Worm (Caenorhabditis elegans) whole organism, young adult: ENCODE results near the gene C06A8.8.
A peak's percentile ranks its signal among the peaks of the same experiment; 100 is the strongest.

Experiments used
- B0336.3 ChIP-seq: fragments of 200-800 bp; sonication (Bioruptor generic); IDR thresholded peaks from 2 replicates; pipeline ENCODE4 v1.3.6; 2022; ENCODE audit warnings: missing genetic modification characterization, missing compliant biosample characterization
- D2030.7 ChIP-seq: fragments of 200-800 bp; sonication (Bioruptor generic); IDR thresholded peaks from 2 replicates; pipeline ENCODE4 v1.3.6; 2022; ENCODE audit warnings: missing genetic modification reagents, missing genetic modification characterization, missing compliant biosample characterization
- F33H1.4 ChIP-seq: fragments of 200-800 bp; sonication (Bioruptor generic); IDR thresholded peaks from 2 replicates; pipeline ENCODE4 v1.3.6; 2022; ENCODE audit warnings: missing genetic modification reagents, missing genetic modification characterization, missing compliant biosample characterization
- F49E8.2 ChIP-seq: sonication (generic microtip); optimal IDR thresholded peaks from 3 replicates; lab custom pipeline; 2017; ENCODE audit warnings: missing genetic modification characterization, mild to moderate bottlenecking, missing compliant biosample characterization, antibody characterized with exemption, moderate library complexity; ENCODE audit not compliant: insufficient read depth
- K12H6.12 ChIP-seq: fragments of 200-800 bp; sonication (Bioruptor generic); optimal IDR thresholded peaks from 2 replicates; lab custom pipeline; 2018; ENCODE audit warnings: mild to moderate bottlenecking, missing genetic modification characterization, missing compliant biosample characterization
- Y56A3A.18 ChIP-seq: fragments of 200-800 bp; sonication (Bioruptor generic); IDR thresholded peaks from 2 replicates; pipeline ENCODE4 v1.3.6; 2022; ENCODE audit warnings: missing genetic modification reagents, missing genetic modification characterization, missing compliant biosample characterization
- attf-5 ChIP-seq: fragments of 200-800 bp; sonication (Bioruptor generic); optimal IDR thresholded peaks from 2 replicates; lab custom pipeline; 2018; ENCODE audit warnings: mild to moderate bottlenecking, missing genetic modification characterization, missing compliant biosample characterization
- ceh-91 ChIP-seq: fragments of 200-800 bp; sonication (Bioruptor generic); IDR thresholded peaks from 2 replicates; pipeline ENCODE4 v1.3.6; 2022; ENCODE audit warnings: missing genetic modification reagents, missing genetic modification characterization, missing compliant biosample characterization
- die-1 ChIP-seq: sonication (generic microtip); optimal IDR thresholded peaks from 2 replicates; lab custom pipeline; 2016; ENCODE audit warnings: missing genotype, mild to moderate bottlenecking, missing genetic modification characterization, missing compliant biosample characterization
- dox-1 ChIP-seq: fragments of 200-800 bp; sonication (Bioruptor generic); IDR thresholded peaks from 2 replicates; pipeline ENCODE4 v1.3.6; 2022; ENCODE audit warnings: missing genetic modification reagents, missing genetic modification characterization, missing compliant biosample characterization
- dpl-1 ChIP-seq: fragments of 150-350 bp; optimal IDR thresholded peaks from 2 replicates; lab custom pipeline; 2014; ENCODE audit warnings: missing biosample characterization, missing genetic modification reagents, missing genetic modification characterization
- efl-1 ChIP-seq: fragments of 150-350 bp; optimal IDR thresholded peaks from 2 replicates; lab custom pipeline; 2014; ENCODE audit warnings: missing biosample characterization, missing genetic modification reagents, missing genetic modification characterization
- egrh-3 ChIP-seq: fragments of 200-800 bp; sonication (Bioruptor generic); IDR thresholded peaks from 2 replicates; pipeline ENCODE4 v1.3.6; 2022; ENCODE audit warnings: missing genetic modification reagents, missing genetic modification characterization, missing compliant biosample characterization
- fkh-3 ChIP-seq: sonication (generic microtip); optimal IDR thresholded peaks from 2 replicates; lab custom pipeline; 2016; ENCODE audit warnings: mild to moderate bottlenecking, missing genetic modification characterization, missing compliant biosample characterization
- hlh-12 ChIP-seq: sonication (generic microtip); optimal IDR thresholded peaks from 2 replicates; lab custom pipeline; 2016; ENCODE audit warnings: missing genetic modification characterization, missing compliant biosample characterization
- hmg-1.2 ChIP-seq: fragments of 200-800 bp; sonication (Bioruptor generic); IDR thresholded peaks from 2 replicates; pipeline ENCODE4 v1.3.6; 2022; ENCODE audit warnings: missing genetic modification reagents, missing genetic modification characterization, missing compliant biosample characterization
- hsf-1 ChIP-seq: fragments of 200-800 bp; sonication (Bioruptor generic); IDR thresholded peaks from 2 replicates; pipeline ENCODE4 v1.3.6; 2022; ENCODE audit warnings: missing genetic modification reagents, missing genetic modification characterization, missing compliant biosample characterization
- let-526 ChIP-seq: fragments of 200-800 bp; sonication (Bioruptor generic); IDR thresholded peaks from 2 replicates; pipeline ENCODE4 v1.3.6; 2022; ENCODE audit warnings: missing genetic modification reagents, missing genetic modification characterization, missing compliant biosample characterization
- lin-26 ChIP-seq: fragments of 200-800 bp; sonication (Bioruptor generic); IDR thresholded peaks from 2 replicates; pipeline ENCODE4 v1.3.6; 2022; ENCODE audit warnings: missing genetic modification reagents, missing genetic modification characterization, missing compliant biosample characterization
- lin-54 ChIP-seq: fragments of 200-800 bp; sonication (Bioruptor generic); optimal IDR thresholded peaks from 2 replicates; lab custom pipeline; 2018; ENCODE audit warnings: mild to moderate bottlenecking, missing genetic modification characterization, missing compliant biosample characterization
- lir-1 ChIP-seq: fragments of 200-800 bp; sonication (Bioruptor generic); conservative IDR thresholded peaks from 2 replicates; pipeline ENCODE4 v1.3.6; 2022; ENCODE audit warnings: missing genetic modification reagents, missing genetic modification characterization, missing compliant biosample characterization
- lsl-1 ChIP-seq: fragments of 200-800 bp; sonication (Bioruptor generic); optimal IDR thresholded peaks from 2 replicates; lab custom pipeline; 2018; ENCODE audit warnings: mild to moderate bottlenecking, missing genetic modification characterization, moderate library complexity, missing compliant biosample characterization
- madf-6 ChIP-seq: fragments of 200-800 bp; sonication (Bioruptor generic); IDR thresholded peaks from 2 replicates; pipeline ENCODE4 v1.3.6; 2022; ENCODE audit warnings: missing genetic modification reagents, missing genetic modification characterization, missing compliant biosample characterization
- madf-8 ChIP-seq: fragments of 200-800 bp; sonication (Bioruptor generic); conservative IDR thresholded peaks from 2 replicates; pipeline ENCODE4 v1.3.6; 2022; ENCODE audit warnings: missing genetic modification reagents, missing genetic modification characterization, missing compliant biosample characterization
- mxl-1 ChIP-seq: sonication (generic microtip); optimal IDR thresholded peaks from 2 replicates; lab custom pipeline; 2016; ENCODE audit warnings: missing genetic modification characterization, missing compliant biosample characterization
- nhr-80 ChIP-seq: sonication (generic microtip); optimal IDR thresholded peaks from 2 replicates; lab custom pipeline; 2016; ENCODE audit warnings: missing genetic modification characterization, missing compliant biosample characterization
- pha-4 ChIP-seq: fragments of 150-350 bp; sonication (generic microtip); optimal IDR thresholded peaks from 2 replicates; lab custom pipeline; 2014; ENCODE audit warnings: missing biosample characterization, missing genetic modification reagents, missing genetic modification characterization
- snpc-3.4 ChIP-seq: sonication (generic microtip); optimal IDR thresholded peaks from 2 replicates; lab custom pipeline; 2017; ENCODE audit warnings: missing genetic modification characterization, mild to moderate bottlenecking, missing compliant biosample characterization, antibody characterized with exemption, moderate library complexity, missing genotype, missing genetic modification reagents
- unc-62 ChIP-seq: fragments of 150-350 bp; optimal IDR thresholded peaks from 2 replicates; lab custom pipeline; 2014; ENCODE audit warnings: missing biosample characterization, missing genetic modification reagents, missing genetic modification characterization
- xnd-1 ChIP-seq: sonication (generic microtip); optimal IDR thresholded peaks from 2 replicates; lab custom pipeline; 2016; ENCODE audit warnings: missing genotype, missing genetic modification reagents, missing genetic modification characterization, missing compliant biosample characterization
- zim-3 ChIP-seq: sonication (generic microtip); optimal IDR thresholded peaks from 2 replicates; lab custom pipeline; 2017; ENCODE audit warnings: mild to moderate bottlenecking, missing genetic modification characterization, moderate library complexity, missing compliant biosample characterization
- ztf-25 ChIP-seq: fragments of 200-800 bp; sonication (Bioruptor generic); IDR thresholded peaks from 2 replicates; pipeline ENCODE4 v1.3.6; 2022; ENCODE audit warnings: missing genetic modification reagents, missing genetic modification characterization, missing compliant biosample characterization
- ztf-26 ChIP-seq: sonication (generic microtip); optimal IDR thresholded peaks from 2 replicates; lab custom pipeline; 2017; ENCODE audit warnings: missing genetic modification characterization, missing compliant biosample characterization
- ztf-6 ChIP-seq: fragments of 200-800 bp; sonication (Bioruptor generic); IDR thresholded peaks from 2 replicates; pipeline ENCODE4 v1.3.6; 2022; ENCODE audit warnings: missing genetic modification reagents, missing genetic modification characterization, missing compliant biosample characterization

The C06A8.8 gene

ce11 chrII:7771917-7772316 is at the start of gene C06A8.8:
TSS of gene C06A8.8 (minus strand) at chrII:7772017.
- TF ChIP-seq K12H6.12 = no peak
- TF ChIP-seq madf-6 (GFP tag; lab: Robert Waterston, UW) = no peak

DNA sequence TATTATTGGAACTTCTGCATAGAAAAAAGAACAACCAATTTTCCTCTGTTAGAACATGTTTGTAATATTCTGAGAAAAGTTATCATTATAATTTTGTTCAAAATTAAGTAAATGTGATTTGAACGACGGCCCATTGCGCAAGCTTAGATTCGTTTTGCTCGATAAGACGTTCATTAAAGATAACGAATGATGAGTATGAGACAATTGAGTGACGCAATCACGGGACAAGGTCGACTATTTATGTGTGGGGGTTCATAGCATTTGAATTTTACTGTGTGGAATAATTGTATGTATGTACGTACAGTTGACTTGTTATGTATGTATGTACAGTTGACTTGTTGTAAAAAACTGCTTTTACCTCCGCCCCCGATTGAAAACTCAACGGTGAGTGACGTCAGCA is 47.5 kb upstream of the C06A8.8 start:
- TF ChIP-seq dpl-1 (no peak), let-526 (GFP tag; lab: Robert Waterston, UW) (no peak), unc-62 (GFP tag; lab: Kevin White, UChicago) (no peak), zim-3 (tag; lab: Kevin White, UChicago) (no peak), ztf-6 (GFP tag; lab: Robert Waterston, UW) (no peak), lir-1 (GFP tag; lab: Robert Waterston, UW) (no peak), lin-54 (no peak), Y56A3A.18 (GFP tag; lab: Robert Waterston, UW) (no peak), egrh-3 (no peak), fkh-3 (tag; lab: Kevin White, UChicago) (no peak), hlh-12 (no peak)

ce11 chrII:7817580-7817979 is 45.8 kb upstream of the C06A8.8 start:
- no peak for TF ChIP-seq madf-8 (GFP tag; lab: Robert Waterston, UW)
- TF ChIP-seq mxl-1 (tag; lab: Kevin White, UChicago) = no peak
- no peak for TF ChIP-seq let-526 (GFP tag; lab: Robert Waterston, UW)
- TF ChIP-seq hsf-1 (GFP tag; lab: Robert Waterston, UW) = 0 out of 2 replicates have a peak, but pooled peaks have one; percentile 7
- TF ChIP-seq, all 124 proteins: peak for 1

ce11 chrII:7816163-7816776 is 44.5 kb upstream of the C06A8.8 start, which contains the start of gene cki-2:
TSS of gene cki-2 (plus strand) at chrII:7816499.
- TF ChIP-seq die-1 (tag; lab: Kevin White, UChicago) (no peak), dox-1 (GFP tag; lab: Robert Waterston, UW) (peak; percentile 50; the same call in 1 of the 2 replicates), pha-4 (tag; lab: Kevin White, UChicago) (no peak), madf-6 (GFP tag; lab: Robert Waterston, UW) (peak; percentile 90), madf-8 (GFP tag; lab: Robert Waterston, UW) (peak; percentile 69), attf-5 (GFP tag; lab: Kevin White, UChicago) (peak; percentile 1), F33H1.4 (peak; percentile 33), hmg-1.2 (peak; percentile 36; the same call in 1 of the 2 replicates), ztf-26 (tag; lab: Kevin White, UChicago) (no peak), nhr-80 (peak; percentile 75), B0336.3 (GFP tag; lab: Robert Waterston, UW) (0 out of 2 replicates have a peak, but pooled peaks have one; percentile 21), lin-54 (peak; percentile 32), dpl-1 (peak; percentile 57), snpc-3.4 (tag; lab: Kevin White, UChicago) (no peak), ceh-91 (GFP tag; lab: Robert Waterston, UW) (peak; percentile 42; the same call in 1 of the 2 replicates), D2030.7 (GFP tag; lab: Robert Waterston, UW) (peak; percentile 37; the same call in 1 of the 2 replicates), lsl-1 (GFP tag; lab: Kevin White, UChicago) (peak; percentile 48), F49E8.2 (tag; lab: Kevin White, UChicago) (no peak), xnd-1 (peak; percentile 63), efl-1 (GFP tag; lab: Kevin White, UChicago) (peak; percentile 87)

DNA sequence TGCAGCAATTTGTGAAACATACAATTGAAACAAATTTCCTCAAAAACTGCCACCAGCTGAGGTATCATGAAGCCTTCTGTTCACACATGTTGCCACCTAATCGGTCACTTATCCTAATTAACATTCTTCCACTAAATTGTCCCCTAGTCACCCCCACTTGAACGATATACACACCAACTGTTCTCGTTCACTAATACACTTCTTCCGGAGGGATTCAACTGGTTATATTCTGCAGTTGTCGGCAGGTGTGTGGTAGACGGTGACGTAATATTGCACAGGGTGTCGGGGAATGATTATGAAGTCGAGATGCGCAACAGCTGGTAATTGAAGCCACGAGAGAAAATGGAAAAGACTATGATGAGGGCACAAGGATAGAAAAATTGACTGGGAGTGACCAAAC is 43.6 kb upstream of the C06A8.8 start:
- TF ChIP-seq lin-26 (no peak), ztf-25 (GFP tag; lab: Robert Waterston, UW) (0 out of 2 replicates have a peak, but pooled peaks have one; percentile 16)
